Fruit fly (Drosophila melanogaster): Measurements from ENCODE around the gene CSN8.
A peak's percentile ranks its signal among the peaks of the same experiment; 100 is the strongest.

Gene CSN8

dm6 chr2L:8364006-8364956, at the start of gene CSN8, which contains the start of gene RpS13:
Gene CSN8, plus strand, starts transcription at chr2L:8364855.
Gene RpS13, minus strand, starts transcription at chr2L:8364662.
- TF ChIP-seq Taf1 (GFP tag; IDR thresholded peaks at IDR 0.05), result no peak
- TF ChIP-seq Sry-δ (GFP tag; optimal IDR thresholded peaks at IDR 0.05), result peak; percentile 88
- peak; percentile 95 for TF ChIP-seq CG16813 (GFP tag; IDR thresholded peaks at IDR 0.05; ENCODE audit: partially characterized antibody)
- TF ChIP-seq Ets97D (GFP tag; optimal IDR thresholded peaks at IDR 0.05), result peak; percentile 95
- TF ChIP-seq nerfin-2 (GFP tag; IDR thresholded peaks at IDR 0.05; ENCODE audit: partially characterized antibody), result peak; percentile 80
- TF ChIP-seq Sin3A (optimal IDR thresholded peaks at IDR 0.05), result peak; percentile 93
- TF ChIP-seq CG11695 (GFP tag; IDR thresholded peaks at IDR 0.05), result no peak
- TF ChIP-seq bigmax (GFP tag; optimal IDR thresholded peaks at IDR 0.05), result peak; percentile 95
- peak; percentile 87; the same call in 2 of the 3 replicates for TF ChIP-seq zen2 (GFP tag; IDR thresholded peaks at IDR 0.05; ENCODE audit: partially characterized antibody)
- TF ChIP-seq hb (GFP tag; IDR thresholded peaks at IDR 0.05; ENCODE audit: partially characterized antibody), result peak; percentile 94
- TF ChIP-seq CG8359 (GFP tag; optimal IDR thresholded peaks at IDR 0.05; ENCODE audit: borderline replicate concordance), result peak; percentile 27
- peak; percentile 96 for TF ChIP-seq CG13287 (GFP tag; IDR thresholded peaks at IDR 0.05; ENCODE audit: partially characterized antibody)
- no peak for TF ChIP-seq so (GFP tag; IDR thresholded peaks at IDR 0.05)
- TF ChIP-seq disco-r (GFP tag; optimal IDR thresholded peaks at IDR 0.05), result no peak
- TF ChIP-seq YL-1 (GFP tag; optimal IDR thresholded peaks at IDR 0.05), result peak; percentile 92
- no peak for TF ChIP-seq CG1602 (GFP tag; optimal IDR thresholded peaks at IDR 0.05)
- no peak for TF ChIP-seq CG3163 (GFP tag; optimal IDR thresholded peaks at IDR 0.05)
- peak; percentile 62 for TF ChIP-seq CG1603 (tag; optimal IDR thresholded peaks at IDR 0.05)
- no peak for TF ChIP-seq HLH54F (GFP tag; optimal IDR thresholded peaks at IDR 0.05)
- 0 out of 2 replicates have a peak, but pooled peaks have one; percentile 4 for TF ChIP-seq chm (GFP tag; IDR thresholded peaks at IDR 0.05)
- peak; percentile 20 for TF ChIP-seq CG10979 (tag; optimal IDR thresholded peaks at IDR 0.05)
- TF ChIP-seq CG7963 (GFP tag; IDR thresholded peaks at IDR 0.05; ENCODE audit: partially characterized antibody), result peak; percentile 85
- no peak for TF ChIP-seq ind (GFP tag; optimal IDR thresholded peaks at IDR 0.05)
- peak; percentile 75 for TF ChIP-seq Dref (GFP tag; IDR thresholded peaks at IDR 0.05)
- TF ChIP-seq Scr (GFP tag; IDR thresholded peaks at IDR 0.05; ENCODE audit: partially characterized antibody), result peak; percentile 98
- peak; percentile 81 for TF ChIP-seq CG3995 (GFP tag; optimal IDR thresholded peaks at IDR 0.05)
- TF ChIP-seq CG14860 (GFP tag; IDR thresholded peaks at IDR 0.05; ENCODE audit: partially characterized antibody), result peak; percentile 92
- TF ChIP-seq bab2 (GFP tag; optimal IDR thresholded peaks at IDR 0.05), result no peak
- no peak for TF ChIP-seq tgo (GFP tag; IDR thresholded peaks at IDR 0.05)
- TF ChIP-seq maf-S (GFP tag; optimal IDR thresholded peaks at IDR 0.05), result peak; percentile 22
- no peak for TF ChIP-seq Ptx1 (GFP tag; IDR thresholded peaks at IDR 0.05)
- peak; percentile 46 for TF ChIP-seq Vsx1 (GFP tag; optimal IDR thresholded peaks at IDR 0.05)
- no peak for TF ChIP-seq CG13123 (GFP tag; optimal IDR thresholded peaks at IDR 0.05)
- peak in 1 of 2 experiments; percentile 69 for TF ChIP-seq eve (GFP tag; optimal IDR thresholded peaks at IDR 0.05)
- TF ChIP-seq CG32767 (GFP tag; IDR thresholded peaks at IDR 0.05), result 0 out of 2 replicates have a peak, but pooled peaks have one; percentile 17
- TF ChIP-seq gem (tag; optimal IDR thresholded peaks at IDR 0.05), result peak; percentile 29
- peak; percentile 29 for TF ChIP-seq CG17385 (GFP tag; optimal IDR thresholded peaks at IDR 0.05)
- no peak for TF ChIP-seq Neu2 (GFP tag; optimal IDR thresholded peaks at IDR 0.05; ENCODE audit: borderline replicate concordance)
- TF ChIP-seq chinmo (GFP tag; IDR thresholded peaks at IDR 0.05; ENCODE audit: partially characterized antibody), result peak; percentile 69; the same call in 2 of the 4 replicates
- TF ChIP-seq CG8089 (GFP tag; optimal IDR thresholded peaks at IDR 0.05), result no peak
- no peak for TF ChIP-seq vfl (GFP tag; optimal IDR thresholded peaks at IDR 0.05)
- peak; percentile 5 for TF ChIP-seq CG13424 (tag; optimal IDR thresholded peaks at IDR 0.05)
- no peak for TF ChIP-seq ssp (GFP tag; IDR thresholded peaks at IDR 0.05)
- no peak for TF ChIP-seq CG14965 (GFP tag; optimal IDR thresholded peaks at IDR 0.05; ENCODE audit: borderline replicate concordance)
- peak; percentile 95 for TF ChIP-seq unc-4 (GFP tag; IDR thresholded peaks at IDR 0.05; ENCODE audit: partially characterized antibody)
- peak; percentile 93 for TF ChIP-seq hbn (GFP tag; IDR thresholded peaks at IDR 0.05; ENCODE audit: partially characterized antibody)
- no peak for TF ChIP-seq pfk (GFP tag; optimal IDR thresholded peaks at IDR 0.05)

Measured in whole organism, embryonic.